Worm (Caenorhabditis elegans) whole organism, midembryonic: ENCODE results near the gene attf-5.

Experiments
- T22C8.4 ChIP-seq: fragments of 200-800 bp; sonication (Bioruptor generic); IDR thresholded peaks from 2 replicates; pipeline ENCODE4 v1.3.6; 2022; ENCODE audit warnings: missing genetic modification characterization, missing compliant biosample characterization
- cog-1 ChIP-seq: sonication (generic microtip); optimal IDR thresholded peaks from 2 replicates; lab custom pipeline; 2016; ENCODE audit warnings: missing genetic modification characterization, missing compliant biosample characterization
- flt-1 ChIP-seq: fragments of 200-800 bp; sonication (Bioruptor generic); IDR thresholded peaks from 2 replicates; pipeline ENCODE4 v1.3.6; 2022; ENCODE audit warnings: missing genetic modification characterization, missing compliant biosample characterization
- klf-2 ChIP-seq: fragments of 200-800 bp; sonication (Bioruptor generic); conservative IDR thresholded peaks from 2 replicates; pipeline ENCODE4 v1.3.6; 2022; ENCODE audit warnings: missing genetic modification reagents, missing genetic modification characterization, missing compliant biosample characterization
- med-1 ChIP-seq: sonication (generic microtip); optimal IDR thresholded peaks from 2 replicates; lab custom pipeline; 2017; ENCODE audit warnings: missing genetic modification characterization, mild to moderate bottlenecking, missing compliant biosample characterization, antibody characterized with exemption, missing genetic modification reagents; ENCODE audit not compliant: insufficient read depth
- ref-1 ChIP-seq: fragments of 200-800 bp; sonication (Bioruptor generic); conservative IDR thresholded peaks from 2 replicates; pipeline ENCODE4 v1.3.6; 2022; ENCODE audit warnings: missing genetic modification reagents, missing genetic modification characterization, missing compliant biosample characterization
- tab-1 ChIP-seq: fragments of 200-800 bp; sonication (Bioruptor generic); IDR thresholded peaks from 2 replicates; pipeline ENCODE4 v1.3.6; 2022; ENCODE audit warnings: missing genetic modification characterization, missing compliant biosample characterization
- ztf-23 ChIP-seq: fragments of 200-800 bp; sonication (Bioruptor generic); IDR thresholded peaks from 2 replicates; pipeline ENCODE4 v1.3.6; 2022; ENCODE audit warnings: missing genetic modification reagents, missing genetic modification characterization, missing compliant biosample characterization
- ztf-29 ChIP-seq: fragments of 200-800 bp; sonication (Bioruptor generic); IDR thresholded peaks from 2 replicates; pipeline ENCODE4 v1.3.6; 2022; ENCODE audit warnings: missing genetic modification reagents, missing genetic modification characterization, missing compliant biosample characterization

The attf-5 gene

DNA sequence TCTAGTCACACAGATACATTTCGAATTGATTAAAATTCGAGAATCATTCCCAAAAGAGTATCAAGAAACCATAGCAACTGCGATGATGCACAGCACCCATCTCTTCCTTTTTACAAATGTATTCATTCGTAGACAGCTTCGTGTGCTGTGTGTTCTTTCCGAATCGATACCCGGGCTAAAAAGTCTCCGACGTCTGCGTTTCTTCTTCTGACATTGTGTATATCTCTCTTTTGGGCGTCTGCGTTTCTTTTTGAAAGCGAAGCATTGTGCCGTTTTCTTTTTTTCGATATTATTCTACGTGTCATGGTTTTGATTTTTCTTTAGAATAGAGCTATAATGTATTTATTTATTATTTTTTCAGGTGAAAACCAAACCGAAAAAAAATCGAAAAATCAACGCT, at the start of gene attf-5:
attf-5 (plus strand) TSS at position 362 of the 400 bp plus-strand sequence.
- peak; percentile 80 for TF ChIP-seq T22C8.4 (GFP tag; lab: Robert Waterston, UW)
- no peak for TF ChIP-seq med-1 (GFP tag; lab: Kevin White, UChicago)

DNA sequence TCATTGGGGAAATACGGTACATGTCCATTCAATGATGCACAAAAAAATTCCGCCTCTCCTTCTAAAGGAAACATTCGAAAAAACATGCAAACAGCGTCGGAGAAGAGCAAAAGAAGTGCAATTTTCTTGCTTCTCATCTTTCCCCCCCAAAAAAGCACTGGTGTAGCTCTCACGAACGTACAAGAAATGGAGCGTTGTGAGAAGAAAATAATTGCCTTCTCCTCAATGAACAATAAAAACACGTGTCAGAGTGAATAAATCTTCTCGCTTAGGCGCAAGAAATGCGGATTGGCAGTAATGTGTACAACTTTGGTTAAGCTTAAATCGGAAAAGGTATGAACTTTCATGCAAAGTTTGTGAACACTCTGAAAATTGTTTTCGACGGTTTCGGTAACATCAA, 39.8 kb upstream of the attf-5 start:
- no peak for TF ChIP-seq T22C8.4 (GFP tag; lab: Robert Waterston, UW)

DNA sequence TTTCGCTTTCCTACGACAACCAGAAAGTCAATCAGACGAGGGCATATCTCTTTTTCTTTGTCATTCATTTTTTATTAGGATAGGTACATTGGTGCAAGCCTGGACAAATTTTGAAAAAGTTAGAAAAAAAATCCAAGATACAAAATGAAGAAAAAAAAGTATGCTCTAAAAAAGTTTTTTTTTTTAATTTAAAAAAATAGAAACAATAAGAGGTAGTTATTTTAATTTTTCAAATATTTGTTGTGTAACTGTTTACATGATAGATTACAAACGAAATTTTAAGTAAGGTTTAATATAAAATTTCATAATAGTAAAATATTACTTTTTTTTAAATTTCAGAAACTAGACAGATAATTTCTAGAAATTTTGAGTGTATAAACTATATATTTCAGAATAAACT, 28.5 kb upstream of the attf-5 start, which contains the start of gene aex-3:
aex-3 (minus strand) TSS at position 101 of the 400 bp plus-strand sequence.
- TF ChIP-seq ztf-29 (no peak), tab-1 (GFP tag; lab: Robert Waterston, UW) (no peak), T22C8.4 (GFP tag; lab: Robert Waterston, UW) (no peak), ztf-23 (GFP tag; lab: Robert Waterston, UW) (no peak), flt-1 (GFP tag; lab: Robert Waterston, UW) (no peak)

DNA sequence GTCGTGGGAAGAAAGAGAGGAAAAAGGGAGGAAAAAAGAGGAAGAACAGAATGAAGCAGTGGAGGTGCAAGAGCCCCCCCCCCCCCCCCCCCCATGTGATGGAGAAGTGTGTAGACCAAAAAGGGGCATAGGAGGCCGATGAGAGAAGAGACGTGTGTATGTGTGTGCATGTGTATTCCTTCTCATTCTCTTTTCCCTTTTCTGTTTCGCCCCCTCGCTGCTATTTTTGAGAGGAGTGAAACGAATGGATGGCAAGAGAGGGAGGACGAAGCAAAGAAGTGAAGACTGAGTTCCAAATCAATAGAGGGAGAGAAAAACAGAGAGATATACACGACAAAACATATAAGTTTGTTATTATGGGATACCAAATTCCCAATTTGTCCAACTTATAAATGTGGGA, 27.6 kb upstream of the attf-5 start:
- TF ChIP-seq flt-1 (GFP tag; lab: Robert Waterston, UW), result no peak
- TF ChIP-seq ztf-23 (GFP tag; lab: Robert Waterston, UW), result no peak
- no peak for TF ChIP-seq ztf-29
- TF ChIP-seq cog-1, result no peak

DNA sequence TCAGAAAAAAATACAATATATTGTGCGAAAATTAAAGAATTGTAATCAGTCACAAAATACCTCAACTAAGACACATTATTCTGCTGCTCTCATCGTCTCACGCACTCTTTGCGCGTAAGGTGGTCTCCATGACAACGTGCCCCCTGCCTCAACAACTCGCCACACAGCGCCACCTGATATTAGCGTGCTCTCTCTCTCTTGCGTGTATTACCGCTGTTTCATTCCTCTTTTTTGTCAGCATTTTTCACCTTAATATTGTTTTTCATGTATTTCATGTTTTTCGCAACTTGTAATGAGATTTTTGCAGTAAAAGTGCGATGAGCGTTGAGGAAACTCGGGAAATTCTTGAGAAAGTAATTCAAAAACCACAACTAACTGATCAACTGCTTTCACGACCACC, 24.7 kb upstream of the attf-5 start, which contains the start of gene dyf-11:
dyf-11 (plus strand) TSS at position 301 of the 400 bp plus-strand sequence.
- TF ChIP-seq ztf-23 (GFP tag; lab: Robert Waterston, UW) (no peak), med-1 (GFP tag; lab: Kevin White, UChicago) (no peak), cog-1 (no peak), ztf-29 (no peak), klf-2 (GFP tag; lab: Robert Waterston, UW) (no peak), tab-1 (GFP tag; lab: Robert Waterston, UW) (no peak), flt-1 (GFP tag; lab: Robert Waterston, UW) (no peak), T22C8.4 (GFP tag; lab: Robert Waterston, UW) (no peak), ref-1 (GFP tag; lab: Robert Waterston, UW) (no peak)

DNA sequence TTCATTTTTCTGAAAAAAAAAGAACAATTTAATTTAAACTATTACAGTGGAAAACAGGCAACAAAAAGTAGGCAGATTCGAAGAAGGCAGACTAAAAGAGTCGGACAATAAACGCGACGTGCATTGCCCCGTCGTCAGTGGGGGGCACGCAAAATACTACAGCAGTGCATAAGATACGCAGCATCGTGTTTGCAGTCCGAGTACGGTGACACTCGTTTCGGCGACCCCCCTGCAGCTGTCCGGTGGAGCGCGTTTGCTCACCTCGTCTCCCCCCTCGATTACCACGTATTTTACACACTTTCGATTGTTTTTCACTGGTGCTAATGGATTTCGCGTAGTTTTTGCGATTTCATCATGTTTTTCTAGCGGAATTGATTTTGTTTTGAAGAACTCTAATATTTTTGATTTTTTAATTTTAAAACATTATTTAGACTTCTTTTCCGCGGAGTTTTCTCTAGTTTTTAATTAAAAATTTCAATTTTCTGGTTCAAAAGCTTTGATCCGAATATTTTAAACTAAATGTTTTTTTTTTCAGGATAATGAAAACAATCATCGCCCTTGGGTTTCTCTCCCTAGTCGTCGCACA, 20.0 kb upstream of the attf-5 start, which contains the start of the genes trap-2 and ile-2:
trap-2 (minus strand) TSS at position 9 of the 586 bp plus-strand sequence.
ile-2 (plus strand) TSS at position 536 of the 586 bp plus-strand sequence.
- TF ChIP-seq cog-1 (peak; percentile 92), ztf-29 (no peak), klf-2 (GFP tag; lab: Robert Waterston, UW) (no peak), ztf-23 (GFP tag; lab: Robert Waterston, UW) (peak; percentile 80), med-1 (GFP tag; lab: Kevin White, UChicago) (no peak), tab-1 (GFP tag; lab: Robert Waterston, UW) (peak; percentile 71), flt-1 (GFP tag; lab: Robert Waterston, UW) (peak; percentile 80), T22C8.4 (GFP tag; lab: Robert Waterston, UW) (no peak)

DNA sequence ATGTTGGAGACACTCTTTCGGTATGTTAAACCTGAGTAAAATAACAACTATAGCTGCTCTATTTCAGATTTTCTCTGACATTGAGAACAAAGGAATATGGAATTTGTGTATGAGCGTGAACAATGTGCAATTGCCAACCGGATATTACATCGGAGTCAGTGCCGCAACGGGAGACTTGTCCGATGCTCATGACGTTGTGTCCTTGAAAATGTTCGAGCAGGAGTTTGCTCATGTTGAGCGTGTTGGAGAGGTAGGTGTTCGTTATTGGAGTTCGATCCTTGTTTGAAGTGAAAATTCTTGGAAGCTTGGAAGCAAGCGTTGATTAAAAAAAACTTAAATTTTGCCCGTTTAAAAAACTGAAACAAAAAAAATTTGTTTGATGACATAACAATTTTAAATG, 18.6 kb upstream of the attf-5 start:
- TF ChIP-seq tab-1 (GFP tag; lab: Robert Waterston, UW) (no peak), flt-1 (GFP tag; lab: Robert Waterston, UW) (no peak), klf-2 (GFP tag; lab: Robert Waterston, UW) (no peak), ztf-23 (GFP tag; lab: Robert Waterston, UW) (no peak), T22C8.4 (GFP tag; lab: Robert Waterston, UW) (no peak), cog-1 (no peak), med-1 (GFP tag; lab: Kevin White, UChicago) (no peak), ztf-29 (no peak)

DNA sequence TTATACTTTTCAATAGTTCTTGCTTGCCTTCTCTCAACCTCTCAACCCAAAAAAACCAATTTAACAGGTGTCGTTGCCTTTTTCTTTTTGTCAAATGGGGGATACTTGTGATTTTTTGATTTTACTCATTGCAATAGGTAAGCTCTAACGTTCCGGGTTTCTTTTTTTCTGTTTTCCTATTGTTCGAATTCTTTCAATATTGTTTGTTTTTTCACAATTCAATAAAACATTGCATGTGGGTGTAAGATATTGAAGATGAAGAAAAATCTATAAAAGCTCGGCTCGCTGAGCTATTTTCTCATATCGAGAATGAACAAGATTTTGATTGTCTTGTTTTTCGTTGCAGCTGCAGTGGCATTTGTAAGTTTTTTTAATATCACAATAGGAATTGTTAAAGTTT, 17.6 kb upstream of the attf-5 start, which contains the start of gene T04G9.7:
T04G9.7 (plus strand) TSS at position 301 of the 400 bp plus-strand sequence.
- TF ChIP-seq ztf-23 (GFP tag; lab: Robert Waterston, UW), result no peak
- TF ChIP-seq flt-1 (GFP tag; lab: Robert Waterston, UW), result no peak
- no peak for TF ChIP-seq T22C8.4 (GFP tag; lab: Robert Waterston, UW)
- no peak for TF ChIP-seq cog-1
- no peak for TF ChIP-seq med-1 (GFP tag; lab: Kevin White, UChicago)
- TF ChIP-seq ztf-29, result no peak
- TF ChIP-seq klf-2 (GFP tag; lab: Robert Waterston, UW), result no peak
- no peak for TF ChIP-seq ref-1 (GFP tag; lab: Robert Waterston, UW)

DNA sequence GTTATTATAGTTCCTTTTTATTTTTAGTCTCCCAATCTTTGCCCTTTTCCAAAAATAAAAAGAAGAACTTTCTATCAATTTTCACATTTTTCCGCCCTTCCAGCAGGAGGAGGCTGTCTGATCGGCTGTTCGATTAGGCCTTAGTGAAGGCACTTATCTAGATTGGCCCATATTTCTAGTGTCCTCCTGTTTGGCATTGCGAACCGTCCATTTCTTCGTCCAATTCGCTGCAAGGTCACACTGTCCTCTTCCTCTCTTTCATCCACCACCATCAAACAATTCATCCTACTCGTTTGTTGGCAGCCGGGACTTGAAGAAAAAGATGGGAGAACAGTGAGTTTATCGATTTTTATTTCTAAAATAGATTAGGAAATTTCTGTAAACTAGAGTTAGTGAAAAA, 16.0 kb upstream of the attf-5 start, which contains the start of gene T04G9.4:
T04G9.4 (plus strand) TSS at position 293 of the 400 bp plus-strand sequence.
- TF ChIP-seq ztf-29 (no peak), med-1 (GFP tag; lab: Kevin White, UChicago) (no peak), ref-1 (GFP tag; lab: Robert Waterston, UW) (no peak), ztf-23 (GFP tag; lab: Robert Waterston, UW) (no peak), T22C8.4 (GFP tag; lab: Robert Waterston, UW) (no peak), flt-1 (GFP tag; lab: Robert Waterston, UW) (no peak), tab-1 (GFP tag; lab: Robert Waterston, UW) (no peak), cog-1 (no peak), klf-2 (GFP tag; lab: Robert Waterston, UW) (no peak)

DNA sequence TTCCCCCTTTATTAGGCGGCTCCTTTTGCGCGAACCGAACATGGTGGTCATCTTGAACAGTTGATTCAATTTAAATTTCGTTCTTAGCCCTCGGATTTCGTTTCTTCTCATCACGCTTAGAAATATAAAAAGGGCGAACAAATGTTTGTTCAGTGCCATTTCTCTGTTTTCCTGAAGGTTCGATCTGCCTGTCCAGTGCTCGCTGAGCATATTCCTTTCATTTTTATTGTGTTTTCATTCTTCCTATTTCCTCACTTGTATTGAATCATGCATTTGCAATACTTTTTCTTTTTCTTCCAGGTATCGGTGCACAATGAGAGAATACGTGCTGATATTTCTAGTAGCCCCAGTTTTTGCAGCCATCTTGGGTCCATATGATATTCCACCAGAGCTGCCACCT, 10.7 kb upstream of the attf-5 start, which contains the start of gene nas-15:
nas-15 (plus strand) TSS at position 301 of the 400 bp plus-strand sequence.
- TF ChIP-seq klf-2 (GFP tag; lab: Robert Waterston, UW) (no peak), flt-1 (GFP tag; lab: Robert Waterston, UW) (no peak), ref-1 (GFP tag; lab: Robert Waterston, UW) (no peak), ztf-29 (no peak), ztf-23 (GFP tag; lab: Robert Waterston, UW) (no peak)
